Worm (Caenorhabditis elegans): ENCODE results near the gene ZK185.5.

The ZK185.5 gene

DNA sequence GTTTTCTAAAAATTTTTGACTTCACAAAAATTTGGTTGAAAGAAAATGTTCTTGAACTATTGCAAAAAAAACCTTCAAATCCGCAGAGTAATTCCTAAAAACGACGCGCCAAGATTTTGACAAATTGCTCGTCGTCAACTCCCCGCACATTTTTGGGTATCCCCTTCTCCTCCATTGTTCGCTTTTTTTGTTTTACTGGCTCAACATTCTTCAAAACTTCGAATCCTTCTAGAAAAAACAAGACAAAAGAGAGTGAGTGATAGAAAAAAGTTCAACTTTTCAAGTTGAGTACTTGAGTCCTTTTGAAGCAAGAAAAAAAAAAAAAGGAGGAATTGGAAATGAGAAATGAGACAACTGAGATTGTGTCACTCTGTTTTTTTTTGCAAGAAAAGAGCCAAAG lies 31.1 kb upstream of the ZK185.5 start:
- TF ChIP-seq athp-1 (tag; optimal IDR thresholded peaks at IDR 0.05) (no peak), lsl-1 (GFP tag; optimal IDR thresholded peaks at IDR 0.05) (no peak), repo-1 (tag; optimal IDR thresholded peaks at IDR 0.05) (no peak), F37B4.10 (GFP tag; IDR thresholded peaks at IDR 0.05) (no peak), ztf-28 (GFP tag; IDR thresholded peaks at IDR 0.05) (no peak)

DNA sequence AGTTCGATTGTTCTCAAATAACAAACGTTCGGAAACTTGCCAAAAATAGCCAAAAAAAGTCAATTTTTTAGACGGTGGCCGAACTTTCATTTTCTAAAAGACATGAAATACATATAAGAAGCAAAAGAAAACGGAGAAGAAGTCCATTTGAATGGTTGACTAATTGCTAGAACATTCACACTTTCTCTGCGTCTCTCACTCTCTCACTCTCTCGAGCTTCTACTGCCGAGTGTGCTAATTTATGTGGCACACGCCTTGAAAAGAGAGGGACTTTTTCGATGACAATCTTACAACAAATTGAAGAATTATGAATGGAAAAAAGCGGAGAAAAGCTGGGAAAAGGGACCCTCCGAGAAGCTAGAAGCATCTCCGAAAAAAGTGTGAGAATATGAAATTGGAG lies 28.3 kb upstream of the ZK185.5 start:
- no peak for TF ChIP-seq Y95B8A.8 (GFP tag; IDR thresholded peaks at IDR 0.05)
- TF ChIP-seq lin-54 (GFP tag; optimal IDR thresholded peaks at IDR 0.05) = no peak
- no peak for TF ChIP-seq F52B5.7 (tag; optimal IDR thresholded peaks at IDR 0.05)
- no peak for TF ChIP-seq D2030.7 (GFP tag; IDR thresholded peaks at IDR 0.05)
- TF ChIP-seq egl-44 (GFP tag; IDR thresholded peaks at IDR 0.05) = no peak
- TF ChIP-seq nhr-80 (tag; optimal IDR thresholded peaks at IDR 0.05) = no peak
- no peak for TF ChIP-seq cebp-1 (GFP tag; IDR thresholded peaks at IDR 0.05)
- no peak for TF ChIP-seq cebp-1 (tag; optimal IDR thresholded peaks at IDR 0.05)
- TF ChIP-seq sptf-2 (GFP tag; optimal IDR thresholded peaks at IDR 0.05) = no peak
- no peak for TF ChIP-seq lir-1 (GFP tag; conservative IDR thresholded peaks at IDR 0.05)
- no peak for TF ChIP-seq snpc-1.3 (tag; optimal IDR thresholded peaks at IDR 0.05; ENCODE audit: insufficient read depth)
- TF ChIP-seq bed-2 (GFP tag; IDR thresholded peaks at IDR 0.05) = no peak

DNA sequence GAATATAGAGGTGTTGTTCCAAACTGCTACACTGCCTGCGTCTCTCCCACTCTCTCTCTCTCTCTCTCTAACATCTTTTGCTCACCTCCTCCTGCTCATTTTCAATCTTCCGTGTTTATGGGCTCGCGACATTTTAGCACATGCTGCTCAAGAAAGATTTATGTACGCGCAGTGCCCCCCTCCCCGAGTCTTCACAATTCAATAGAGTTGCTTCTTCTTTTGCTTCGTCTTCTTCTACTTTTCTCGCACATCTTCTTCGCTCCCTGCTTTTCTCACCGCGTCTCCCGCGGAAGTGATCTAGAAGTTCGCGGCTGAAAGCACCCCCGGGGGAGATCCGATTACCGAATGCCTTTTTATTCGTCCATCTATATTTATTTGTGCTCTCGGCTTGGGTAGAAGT lies 24.9 kb upstream of the ZK185.5 start:
- TF ChIP-seq zfh-2 (GFP tag; conservative IDR thresholded peaks at IDR 0.05) = peak; percentile 72
- TF ChIP-seq him-1 (tag; optimal IDR thresholded peaks at IDR 0.05) = no peak
- no peak for TF ChIP-seq aptf-2 (GFP tag; conservative IDR thresholded peaks at IDR 0.05)
- TF ChIP-seq egrh-3 (GFP tag; IDR thresholded peaks at IDR 0.05) = peak; percentile 21; the same call in 1 of the 2 replicates
- TF ChIP-seq Y79H2A.3 (GFP tag; conservative IDR thresholded peaks at IDR 0.05) = no peak
- TF ChIP-seq snpc-4 (GFP tag; optimal IDR thresholded peaks at IDR 0.05) = no peak
- TF ChIP-seq snpc-4 (tag; optimal IDR thresholded peaks at IDR 0.05) = no peak

DNA sequence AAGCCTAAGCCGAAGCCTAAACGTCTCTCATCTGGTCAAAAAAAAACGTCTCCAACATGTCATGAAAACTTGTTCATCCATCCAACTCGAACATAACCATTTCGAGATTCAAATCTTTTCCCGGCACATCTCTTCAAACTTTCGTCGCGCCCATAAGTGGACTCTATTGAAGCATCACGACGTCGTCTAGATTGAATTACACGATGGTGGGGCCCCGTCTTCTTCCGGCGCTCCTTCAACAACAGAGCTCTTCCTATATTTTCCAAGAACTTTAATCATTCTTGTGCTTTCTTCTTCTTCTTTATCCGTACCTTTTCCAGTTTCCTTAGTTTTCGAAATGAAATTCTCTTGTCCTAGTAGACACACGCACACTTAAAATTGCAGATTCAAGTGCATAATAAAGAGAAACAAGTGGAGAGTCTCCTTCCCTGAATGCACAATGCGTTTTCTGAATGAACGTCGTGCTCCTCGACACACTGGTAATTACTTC lies 22.7 kb upstream of the ZK185.5 start, which contains the start of gene F28E10.1:
TSS of gene F28E10.1 (plus strand) at position 440 of the 490 bp plus-strand sequence.
- TF ChIP-seq ceh-79 (tag; optimal IDR thresholded peaks at IDR 0.05) (no peak), hmg-20 (GFP tag; IDR thresholded peaks at IDR 0.05) (no peak), hsf-1 (GFP tag; IDR thresholded peaks at IDR 0.05) (no peak), ceh-27 (GFP tag; optimal IDR thresholded peaks at IDR 0.05) (peak; percentile 4)

DNA sequence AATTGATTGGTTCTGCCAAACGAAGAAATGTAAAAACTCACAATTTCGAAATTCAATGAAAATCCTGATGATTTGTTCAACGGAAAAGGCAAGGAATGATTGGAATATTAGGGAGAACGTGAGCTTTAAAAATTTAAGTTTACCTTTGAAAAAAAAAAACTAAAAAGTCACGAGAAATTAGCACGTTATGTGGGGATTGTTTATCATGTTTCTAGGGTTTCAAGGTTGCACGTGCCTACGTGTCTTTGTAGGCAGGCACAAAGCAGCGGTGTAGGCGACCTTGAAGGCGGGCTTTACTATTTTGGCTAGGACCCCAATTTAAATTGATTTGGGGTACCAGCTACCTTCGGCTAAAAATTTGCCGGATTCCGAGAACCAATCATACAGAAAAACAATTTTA lies 21.6 kb upstream of the ZK185.5 start, which contains the start of gene F28E10.4:
TSS of gene F28E10.4 (minus strand) at position 101 of the 400 bp plus-strand sequence.
- TF ChIP-seq sptf-2 (GFP tag; optimal IDR thresholded peaks at IDR 0.05) = no peak
- TF ChIP-seq lir-1 (GFP tag; conservative IDR thresholded peaks at IDR 0.05) = no peak
- TF ChIP-seq Y79H2A.3 (GFP tag; conservative IDR thresholded peaks at IDR 0.05) = no peak
- no peak for TF ChIP-seq ets-4 (GFP tag; optimal IDR thresholded peaks at IDR 0.05)
- TF ChIP-seq bed-2 (GFP tag; IDR thresholded peaks at IDR 0.05) = no peak
- TF ChIP-seq akir-1 (GFP tag; optimal IDR thresholded peaks at IDR 0.05) = no peak
- no peak for TF ChIP-seq lsl-1 (GFP tag; optimal IDR thresholded peaks at IDR 0.05)
- TF ChIP-seq ceh-91 (GFP tag; IDR thresholded peaks at IDR 0.05) = no peak
- no peak for TF ChIP-seq snpc-4 (GFP tag; optimal IDR thresholded peaks at IDR 0.05)
- TF ChIP-seq snpc-4 (tag; optimal IDR thresholded peaks at IDR 0.05) = no peak
- TF ChIP-seq F52B5.7 (tag; optimal IDR thresholded peaks at IDR 0.05) = no peak
- TF ChIP-seq ZK185.1 (tag; optimal IDR thresholded peaks at IDR 0.05; ENCODE audit: poor library complexity, severe bottlenecking) = no peak
- no peak for TF ChIP-seq T26A5.8 (tag; optimal IDR thresholded peaks at IDR 0.05)
- no peak for TF ChIP-seq lin-40 (tag; optimal IDR thresholded peaks at IDR 0.05)
- no peak for TF ChIP-seq him-1 (tag; optimal IDR thresholded peaks at IDR 0.05)
- no peak for TF ChIP-seq Y53F4B.3 (GFP tag; IDR thresholded peaks at IDR 0.05)
- TF ChIP-seq F57C9.4 (tag; optimal IDR thresholded peaks at IDR 0.05) = no peak
- no peak for TF ChIP-seq ztf-26 (tag; optimal IDR thresholded peaks at IDR 0.05)
- no peak for TF ChIP-seq ceh-27 (GFP tag; optimal IDR thresholded peaks at IDR 0.05)
- no peak for TF ChIP-seq let-526 (GFP tag; IDR thresholded peaks at IDR 0.05)
- TF ChIP-seq pha-4 (tag; optimal IDR thresholded peaks at IDR 0.05) = no peak

All from whole organism, young adult.